Worm (Caenorhabditis elegans) whole organism, L4/young adult: Measurements from ENCODE around the gene txt-3.

Experiments
- dao-5 ChIP-seq: sonication (generic microtip); optimal IDR thresholded peaks from 2 replicates; lab custom pipeline; 2016; ENCODE audit warnings: missing genotype, missing genetic modification characterization, moderate library complexity, missing compliant biosample characterization
- him-1 ChIP-seq: sonication (generic microtip); optimal IDR thresholded peaks from 2 replicates; lab custom pipeline; 2016; ENCODE audit warnings: missing genotype, missing genetic modification reagents, missing genetic modification characterization, missing compliant biosample characterization

DNA sequence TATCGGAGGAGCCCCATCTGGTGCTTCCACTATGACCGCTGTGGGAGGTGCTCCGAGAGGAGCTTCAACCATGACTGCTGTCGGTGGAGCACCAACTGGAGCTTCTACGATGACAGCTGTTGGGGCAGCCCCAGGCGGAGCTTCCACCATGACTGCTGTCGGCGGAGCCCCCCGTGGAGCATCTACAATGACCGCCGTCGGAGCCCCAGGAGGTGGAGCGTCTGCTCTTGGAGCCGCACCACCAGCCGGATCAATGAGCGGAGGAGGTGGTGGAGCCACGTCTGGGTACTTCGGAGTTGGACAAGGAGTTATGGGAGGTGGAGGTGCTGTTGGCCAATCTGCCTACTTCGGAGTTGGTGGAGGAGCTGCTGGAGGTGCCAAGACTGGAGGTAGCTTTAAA, 33.2 kb downstream of the txt-3 start:
- TF ChIP-seq him-1 (tag; lab: Kevin White, UChicago) (no peak), dao-5 (tag; lab: Kevin White, UChicago) (no peak)
